Worm (Caenorhabditis elegans) whole organism, L3 larva: Measurements from ENCODE around the gene Y39G8B.13.

ENCODE experiments used
- aly-2 ChIP-seq: fragments of 150-350 bp; optimal IDR thresholded peaks from 2 replicates; lab custom pipeline; 2014; ENCODE audit warnings: missing biosample characterization, missing genetic modification characterization
- nhr-12 ChIP-seq: fragments of 150-350 bp; optimal IDR thresholded peaks from 2 replicates; lab custom pipeline; 2014; ENCODE audit warnings: missing biosample characterization, missing genetic modification characterization
- pqm-1 ChIP-seq: fragments of 150-350 bp; optimal IDR thresholded peaks from 2 replicates; lab custom pipeline; 2017; ENCODE audit warnings: missing biosample characterization, missing genetic modification characterization, inconsistent platforms

DNA sequence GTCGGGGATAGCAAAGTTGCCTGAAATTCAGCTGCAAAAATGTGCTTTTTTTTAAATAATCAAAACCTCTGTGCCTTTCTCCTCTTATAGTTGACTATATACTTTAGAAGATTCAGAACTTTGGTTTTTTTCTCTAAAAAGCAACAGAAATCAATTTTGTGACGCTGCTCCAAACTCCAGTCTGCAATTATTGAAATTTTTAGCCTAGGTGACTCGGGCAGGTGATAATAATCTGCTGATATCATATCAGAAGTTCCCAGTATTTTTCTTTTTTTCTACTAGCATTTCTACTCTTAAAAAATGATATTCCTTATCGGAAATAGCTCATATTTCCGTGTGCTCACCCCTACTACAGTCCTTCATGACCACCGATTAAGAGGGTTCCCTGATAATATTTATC is 33.6 kb downstream of the Y39G8B.13 start, which contains the start of gene sre-44:
- TF ChIP-seq pqm-1 (tag; lab: Kevin White, UChicago) (no peak), nhr-12 (no peak), aly-2 (tag; lab: Kevin White, UChicago) (no peak)
